Fruit fly (Drosophila melanogaster) ovary, adult (tissue): Measurements from ENCODE around the gene RpL36A.

ENCODE experiments used
- CG17801 ChIP-seq: fragments of 200-800 bp; optimal IDR thresholded peaks from 2 replicates; lab custom pipeline; 2019; ENCODE audit warnings: missing biosample characterization, mild to moderate bottlenecking, missing genetic modification characterization, moderate library complexity; ENCODE audit not compliant: partially characterized antibody

RpL36A gene

dm6 chr2L:8042645-8043281 lies at the start of gene RpL36A:
TSS of gene RpL36A (minus strand) at chr2L:8042909.
- peak; percentile 65 for TF ChIP-seq CG17801

- TF ChIP-seq CG17801, result no peak
Measured at dm6 chr2L:8091908-8092307, 49.2 kb upstream of the RpL36A start.

- no peak for TF ChIP-seq CG17801
Measured at dm6 chr2L:8091429-8091828, 48.7 kb upstream of the RpL36A start.

DNA sequence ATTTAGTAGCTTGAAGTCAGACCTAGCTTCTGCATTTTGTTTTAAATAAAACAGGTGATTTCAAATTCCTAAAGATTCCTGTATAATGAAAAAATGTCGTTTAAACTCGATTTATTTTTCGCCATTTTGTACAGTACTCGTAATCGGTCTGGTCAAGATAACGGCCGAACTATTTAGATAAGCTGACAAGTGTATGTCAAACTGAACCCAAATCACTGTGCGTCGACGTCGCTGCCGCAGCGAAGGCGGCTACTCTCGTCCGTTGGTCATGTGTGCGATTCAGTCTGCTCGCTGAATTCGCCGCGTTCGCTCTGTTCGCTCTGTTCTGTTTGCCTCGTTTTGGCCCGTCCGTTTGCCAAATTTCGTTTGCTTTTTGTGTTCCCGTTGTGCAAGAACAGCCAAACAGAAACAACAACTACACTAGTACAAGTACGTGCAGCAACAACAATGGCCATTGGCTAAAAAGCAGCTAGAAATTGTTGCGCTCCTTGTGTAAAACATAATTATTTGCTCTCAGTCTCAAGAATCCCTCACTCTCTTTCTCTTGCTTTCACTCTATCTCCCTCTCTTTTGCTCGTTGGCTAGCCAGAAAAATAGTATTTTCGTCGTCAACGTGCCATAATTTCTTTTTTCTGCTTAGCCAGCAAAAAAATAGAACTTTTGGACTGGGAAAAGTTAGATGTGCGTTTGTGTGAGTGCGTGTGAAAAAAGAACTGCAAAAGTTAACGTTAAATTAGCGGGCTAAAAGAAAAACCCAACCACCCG lies 45.5 kb upstream of the RpL36A start:
- peak; percentile 33 for TF ChIP-seq CG17801

DNA sequence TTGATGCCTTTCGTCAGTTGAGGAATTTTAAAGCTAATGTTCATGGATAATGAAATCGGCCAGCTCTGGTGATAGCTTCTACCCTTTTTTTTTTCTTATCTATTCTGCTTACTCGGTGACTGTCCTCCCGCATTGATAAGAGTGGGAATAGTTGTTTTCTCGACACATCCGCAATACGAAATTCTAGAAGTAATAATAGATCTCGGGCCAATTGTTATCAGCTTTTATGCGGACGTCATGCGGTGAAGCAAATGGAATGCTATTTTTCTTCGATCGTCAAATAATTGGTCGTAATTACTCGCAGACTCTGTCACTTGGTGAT lies 44.7 kb upstream of the RpL36A start:
- no peak for TF ChIP-seq CG17801

- no peak for TF ChIP-seq CG17801
Measured at dm6 chr2L:8086736-8087467, 44.2 kb upstream of the RpL36A start.

DNA sequence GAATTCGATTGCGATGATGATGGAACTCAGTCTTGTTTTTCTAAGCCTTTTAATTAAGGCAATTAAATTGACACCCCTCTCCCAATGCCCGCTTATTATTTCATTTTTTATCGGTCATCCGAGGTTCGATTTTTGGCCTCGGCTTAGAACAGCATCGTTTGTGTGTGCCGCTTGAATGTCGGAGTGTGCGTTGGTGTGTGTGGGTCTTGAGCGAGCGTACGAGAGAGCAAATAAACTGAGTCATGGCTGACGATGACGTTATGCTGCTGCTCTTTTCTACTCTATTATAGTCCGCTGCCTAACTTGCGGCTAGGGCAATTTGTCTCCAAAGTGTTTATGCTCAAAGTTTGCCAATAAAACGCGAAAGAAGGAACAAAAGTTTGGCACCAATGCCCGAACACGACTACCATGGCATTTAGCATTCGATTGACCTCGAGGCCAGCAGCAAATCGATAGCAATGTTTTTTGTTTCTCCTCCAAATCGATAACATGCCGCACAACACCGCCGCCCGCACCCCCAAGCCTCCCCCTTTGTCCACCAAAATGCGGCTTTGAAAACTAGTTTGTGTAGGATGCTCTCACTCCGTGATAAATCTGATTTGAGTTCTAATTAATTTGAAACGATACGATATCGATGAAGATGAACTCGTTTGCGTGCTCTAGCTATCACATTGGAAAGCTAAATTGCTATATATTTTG lies 42.9 kb upstream of the RpL36A start:
- TF ChIP-seq CG17801, result no peak

- no peak for TF ChIP-seq CG17801
Measured at dm6 chr2L:8084349-8085203, 41.9 kb upstream of the RpL36A start.

DNA sequence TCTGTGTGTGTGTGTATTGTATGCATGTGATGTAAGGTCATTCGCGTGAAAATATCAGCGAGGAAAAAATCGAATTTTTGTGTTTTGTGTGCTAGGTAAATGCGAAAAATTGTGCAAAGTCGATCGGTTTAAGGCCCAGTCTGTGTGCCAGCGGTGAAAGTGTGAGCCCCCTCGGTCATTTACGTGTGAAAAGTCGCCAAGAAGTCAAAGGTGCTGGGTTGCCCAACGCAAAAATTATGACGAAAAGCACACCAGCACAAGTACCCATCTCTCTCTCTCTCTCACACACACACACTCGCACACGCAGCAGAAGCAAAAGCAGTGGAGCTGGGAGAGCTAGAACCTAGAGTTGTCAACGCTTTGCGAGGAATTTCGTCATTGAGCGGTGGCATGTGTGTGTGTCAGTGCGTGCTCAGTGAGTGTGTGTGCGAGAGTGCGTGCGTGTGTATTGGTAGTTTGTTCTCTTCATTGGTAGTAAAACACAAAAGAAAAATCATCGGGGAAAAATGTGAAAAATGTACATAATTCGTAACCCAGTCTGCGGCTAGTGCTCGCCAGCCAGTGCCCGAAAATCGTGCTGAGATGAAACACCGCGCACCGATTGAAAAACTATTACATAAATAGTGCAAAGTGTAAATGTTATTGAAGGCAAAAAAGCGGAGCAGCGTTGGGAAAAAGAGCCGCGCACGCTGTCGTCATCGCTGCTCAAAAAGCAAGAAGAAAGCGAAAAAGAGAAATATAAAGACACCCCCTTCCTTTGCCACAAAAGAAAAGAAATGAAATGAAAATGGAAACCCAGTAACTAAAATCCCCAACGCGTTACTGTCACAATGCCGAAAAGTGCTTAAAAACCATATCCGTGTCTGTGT lies 41.0 kb upstream of the RpL36A start:
- TF ChIP-seq CG17801, result no peak

DNA sequence CACCGCTTCAGTTG lies 40.5 kb upstream of the RpL36A start, which contains the start of gene Bsg:
Gene Bsg, plus strand, starts transcription at position 8 of the 14 bp plus-strand sequence.
- TF ChIP-seq CG17801, result no peak

DNA sequence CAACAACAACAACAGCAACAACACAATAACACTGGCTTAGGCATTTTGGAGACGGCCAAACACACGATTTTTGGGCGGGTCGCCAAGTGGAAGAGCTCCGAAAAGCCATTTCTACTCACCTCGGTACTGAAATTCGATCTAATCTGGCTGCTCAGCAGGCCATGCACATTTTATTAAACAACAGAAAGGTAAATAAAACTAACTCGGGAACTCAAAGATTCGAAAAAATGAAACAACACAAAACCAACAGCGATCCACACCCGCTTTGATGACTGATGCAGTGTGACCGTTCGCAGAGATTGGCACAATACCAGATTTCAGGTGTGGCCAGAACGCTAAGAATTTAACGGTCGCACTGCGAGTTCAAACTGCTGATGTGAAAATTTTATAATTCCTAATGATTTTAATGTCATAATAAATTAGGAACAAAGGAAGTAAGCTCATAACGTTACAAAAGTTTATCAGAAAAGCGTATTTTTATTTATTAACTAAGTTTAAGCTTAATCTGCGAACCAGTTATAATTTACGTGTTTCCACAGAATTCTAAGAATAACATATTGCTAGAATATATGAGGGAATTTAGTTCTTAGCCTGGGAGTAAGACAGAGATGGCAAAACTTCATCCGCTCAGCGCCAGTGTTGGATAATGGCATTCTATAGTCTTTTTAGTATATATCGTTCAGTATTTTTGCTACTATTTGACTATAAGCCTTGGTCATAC lies 40.1 kb upstream of the RpL36A start, which contains the start of gene Mcr:
Gene Mcr, minus strand, starts transcription at position 291 of the 721 bp plus-strand sequence.
- TF ChIP-seq CG17801, result peak; percentile 14

DNA sequence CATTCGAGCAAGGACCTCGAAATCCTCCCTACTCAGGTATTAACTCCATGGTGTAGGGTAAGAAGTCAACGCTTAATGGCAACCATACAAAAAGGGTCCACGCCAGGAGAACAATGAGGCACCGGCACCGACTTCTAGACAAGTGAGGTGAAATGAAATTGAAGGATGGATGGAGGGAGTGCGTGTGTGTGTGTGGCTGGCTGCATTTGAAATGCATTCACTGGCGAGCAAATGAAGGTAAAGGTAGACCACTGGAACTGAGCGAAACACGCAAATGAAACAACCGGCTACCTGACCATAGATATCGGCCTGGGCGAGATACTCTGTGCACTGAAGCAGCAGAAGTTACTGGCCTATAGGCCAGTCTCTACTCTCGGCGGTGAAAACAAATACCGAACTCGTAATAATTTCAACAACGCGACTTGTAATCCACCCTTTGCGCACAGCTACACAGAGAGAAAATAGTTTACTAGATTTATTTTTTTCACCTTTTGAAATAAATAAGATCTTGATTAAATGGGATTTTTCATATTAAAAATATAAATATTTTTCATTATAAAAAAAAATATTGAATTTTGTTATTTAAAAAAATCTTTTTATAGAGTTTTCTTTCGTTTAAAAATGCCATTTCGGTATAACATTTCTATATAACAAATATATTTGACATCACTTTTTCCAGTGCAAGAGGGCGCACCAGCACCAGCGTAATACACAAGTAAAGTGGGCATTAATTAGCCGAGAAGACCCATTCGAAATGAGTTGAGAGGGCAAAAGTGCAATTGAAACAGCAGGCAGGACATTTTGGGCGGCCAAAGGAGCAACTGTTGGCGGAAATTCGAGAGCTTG lies 39.2 kb upstream of the RpL36A start:
- TF ChIP-seq CG17801, result no peak

- no peak for TF ChIP-seq CG17801
Measured at dm6 chr2L:8080645-8081044, 37.9 kb upstream of the RpL36A start.

dm6 chr2L:8072692-8073091 lies 30.0 kb upstream of the RpL36A start, which contains the start of the genes MED20 and Trf:
TSS of gene MED20 (minus strand) at chr2L:8072848.
TSS of gene Trf (plus strand) at chr2L:8072895.
- TF ChIP-seq CG17801, result no peak
